Worm (Caenorhabditis elegans) whole organism, young adult: ENCODE data around the gene F02C12.1.

Experiments used
- D2030.7 ChIP-seq: fragments of 200-800 bp; sonication (Bioruptor generic); IDR thresholded peaks from 2 replicates; pipeline ENCODE4 v1.3.6; 2022; ENCODE audit warnings: missing genetic modification reagents, missing genetic modification characterization, missing compliant biosample characterization
- Y53G8AR.9 ChIP-seq: fragments of 200-800 bp; sonication (Bioruptor generic); conservative IDR thresholded peaks from 2 replicates; pipeline ENCODE4 v1.3.6; 2022; ENCODE audit warnings: missing genetic modification reagents, missing genetic modification characterization, missing compliant biosample characterization
- akir-1 ChIP-seq: fragments of 200-800 bp; sonication (Bioruptor generic); optimal IDR thresholded peaks from 2 replicates; lab custom pipeline; 2018; ENCODE audit warnings: mild to moderate bottlenecking, missing genetic modification characterization, moderate library complexity, missing compliant biosample characterization
- ama-1 ChIP-seq, 3 experiments: fragments of 150-350 bp in 1 of 3; sonication (generic microtip) in 2 of 3; optimal IDR thresholded peaks; 2 replicates each; lab custom pipeline; 2014 to 2018; ENCODE audit warnings: missing biosample characterization in 2 of 3, missing genetic modification characterization in 2 of 3, missing genetic modification reagents in 2 of 3
- chd-7 ChIP-seq: sonication (generic microtip); optimal IDR thresholded peaks from 2 replicates; lab custom pipeline; 2016; ENCODE audit warnings: mild to moderate bottlenecking, missing genetic modification characterization, moderate library complexity, missing compliant biosample characterization
- egrh-3 ChIP-seq: fragments of 200-800 bp; sonication (Bioruptor generic); IDR thresholded peaks from 2 replicates; pipeline ENCODE4 v1.3.6; 2022; ENCODE audit warnings: missing genetic modification reagents, missing genetic modification characterization, missing compliant biosample characterization
- ekl-4 ChIP-seq: fragments of 200-800 bp; sonication (Bioruptor generic); IDR thresholded peaks from 2 replicates; pipeline ENCODE4 v1.3.6; 2022; ENCODE audit warnings: missing genetic modification reagents, missing genetic modification characterization, missing compliant biosample characterization
- nfya-1 ChIP-seq: sonication (generic microtip); optimal IDR thresholded peaks from 2 replicates; lab custom pipeline; 2017; ENCODE audit warnings: antibody characterized with exemption, missing compliant biosample characterization, missing genetic modification characterization, borderline replicate concordance; ENCODE audit not compliant: insufficient read depth
- nhr-120 ChIP-seq: fragments of 200-800 bp; sonication (Bioruptor generic); IDR thresholded peaks from 2 replicates; pipeline ENCODE4 v1.3.6; 2022; ENCODE audit warnings: missing genetic modification characterization, missing compliant biosample characterization
- rcor-1 ChIP-seq: fragments of 200-800 bp; sonication (Bioruptor generic); IDR thresholded peaks from 2 replicates; pipeline ENCODE4 v1.3.6; 2022; ENCODE audit warnings: missing genetic modification reagents, missing genetic modification characterization, missing compliant biosample characterization

- TF ChIP-seq akir-1 (GFP tag; lab: Kevin White, UChicago): no peak
- TF ChIP-seq chd-7 (tag; lab: Kevin White, UChicago): no peak
- no peak for TF ChIP-seq rcor-1
- no peak for TF ChIP-seq ama-1 (optimal IDR thresholded peaks at IDR 0.05; lab: Kevin White, UChicago)
- no peak for TF ChIP-seq ama-1 (GFP tag; optimal IDR thresholded peaks at IDR 0.05; lab: Kevin White, UChicago)
- no peak for TF ChIP-seq nhr-120
- no peak for TF ChIP-seq Y53G8AR.9 (GFP tag; lab: Robert Waterston, UW)
- no peak for TF ChIP-seq egrh-3
- TF ChIP-seq nfya-1: no peak
- TF ChIP-seq D2030.7 (GFP tag; lab: Robert Waterston, UW): no peak
- no peak for TF ChIP-seq ekl-4 (GFP tag; lab: Robert Waterston, UW)
Measured at ce11 chrX:13412307-13412706, 10.4 kb downstream of the F02C12.1 start.
